Fruit fly (Drosophila melanogaster) whole organism, embryonic: Measurements from ENCODE around the gene CG5050.
A peak's percentile ranks its signal among the peaks of the same experiment; 100 is the strongest.

Experiments
- Asciz ChIP-seq: fragments of 200-800 bp; sonication (Bioruptor generic); optimal IDR thresholded peaks from 2 replicates; lab custom pipeline; 2017; ENCODE audit warnings: missing biosample characterization, mild to moderate bottlenecking, missing genetic modification characterization, missing genetic modification reagents
- Atf6 ChIP-seq: fragments of 200-800 bp; sonication (Bioruptor generic); IDR thresholded peaks from 2 replicates; pipeline ENCODE4 v1.3.6; 2022; ENCODE audit warnings: missing biosample characterization, missing genetic modification characterization
- B-H1 ChIP-seq: fragments of 200-800 bp; sonication (Bioruptor generic); IDR thresholded peaks from 3 replicates; pipeline ENCODE4 v1.3.6; 2022; ENCODE audit warnings: missing biosample characterization, missing genetic modification characterization
- BEAF-32 ChIP-seq: fragments of 200-800 bp; sonication (Bioruptor generic); optimal IDR thresholded peaks from 3 replicates; lab custom pipeline; 2017; ENCODE audit warnings: missing biosample characterization, missing genetic modification characterization, mild to moderate bottlenecking, moderate library complexity, missing genetic modification reagents
- Bgb ChIP-seq: fragments of 200-800 bp; sonication (Bioruptor generic); IDR thresholded peaks from 2 replicates; pipeline ENCODE4 v1.3.6; 2022; ENCODE audit warnings: missing biosample characterization, missing genetic modification characterization; ENCODE audit not compliant: partially characterized antibody
- Blimp-1 ChIP-seq: fragments of 200-800 bp; sonication (Bioruptor generic); optimal IDR thresholded peaks from 3 replicates; lab custom pipeline; 2018; ENCODE audit warnings: missing biosample characterization, missing genetic modification characterization, mild to moderate bottlenecking, moderate library complexity, missing genetic modification reagents
- Bteb2 ChIP-seq: fragments of 200-800 bp; sonication (Bioruptor generic); optimal IDR thresholded peaks from 2 replicates; lab custom pipeline; 2016; ENCODE audit warnings: missing biosample characterization, missing genetic modification characterization
- CG11085 ChIP-seq: fragments of 200-800 bp; sonication (Bioruptor generic); IDR thresholded peaks from 2 replicates; pipeline ENCODE4 v1.3.6; 2022; ENCODE audit warnings: missing biosample characterization, missing genetic modification characterization
- CG11456 ChIP-seq: fragments of 200-800 bp; sonication (Bioruptor generic); IDR thresholded peaks from 3 replicates; pipeline ENCODE4 v1.3.6; 2022; ENCODE audit warnings: missing biosample characterization, missing genetic modification characterization
- CG12219 ChIP-seq: fragments of 200-800 bp; sonication (Bioruptor generic); optimal IDR thresholded peaks from 3 replicates; lab custom pipeline; 2018; ENCODE audit warnings: missing biosample characterization, mild to moderate bottlenecking, missing genetic modification characterization
- CG12769 ChIP-seq: fragments of 200-800 bp; sonication (Bioruptor generic); optimal IDR thresholded peaks from 2 replicates; lab custom pipeline; 2019; ENCODE audit warnings: missing biosample characterization, mild to moderate bottlenecking, missing genetic modification characterization, moderate library complexity
- CG13287 ChIP-seq: fragments of 200-800 bp; sonication (Bioruptor generic); IDR thresholded peaks from 2 replicates; pipeline ENCODE4 v1.3.6; 2022; ENCODE audit warnings: missing biosample characterization, missing genetic modification characterization; ENCODE audit not compliant: partially characterized antibody
- CG13424 ChIP-seq: fragments of 200-800 bp; sonication (Bioruptor generic); optimal IDR thresholded peaks from 2 replicates; lab custom pipeline; 2019; ENCODE audit warnings: missing biosample characterization, mild to moderate bottlenecking, missing genetic modification characterization, moderate library complexity
- CG13894 ChIP-seq: fragments of 200-800 bp; sonication (Bioruptor generic); optimal IDR thresholded peaks from 3 replicates; lab custom pipeline; 2018; ENCODE audit warnings: missing biosample characterization, mild to moderate bottlenecking, missing genetic modification characterization, moderate library complexity
- CG14965 ChIP-seq: fragments of 200-800 bp; sonication (Bioruptor generic); optimal IDR thresholded peaks from 2 replicates; lab custom pipeline; 2016; ENCODE audit warnings: missing biosample characterization, missing genetic modification characterization, borderline replicate concordance
- CG1603 ChIP-seq: fragments of 200-800 bp; sonication (Bioruptor generic); optimal IDR thresholded peaks from 2 replicates; lab custom pipeline; 2019; ENCODE audit warnings: missing biosample characterization, mild to moderate bottlenecking, missing genetic modification characterization, moderate library complexity
- CG16863 ChIP-seq: fragments of 200-800 bp; sonication (Bioruptor generic); optimal IDR thresholded peaks from 3 replicates; lab custom pipeline; 2016; ENCODE audit warnings: missing biosample characterization, missing genetic modification characterization
- CG17912 ChIP-seq: fragments of 200-800 bp; sonication (Bioruptor generic); optimal IDR thresholded peaks from 2 replicates; lab custom pipeline; 2018; ENCODE audit warnings: missing biosample characterization, mild to moderate bottlenecking, missing genetic modification characterization
- CG18599 ChIP-seq: fragments of 200-800 bp; sonication (Bioruptor generic); optimal IDR thresholded peaks from 3 replicates; lab custom pipeline; 2017; ENCODE audit warnings: missing biosample characterization, missing genetic modification characterization, mild to moderate bottlenecking, moderate library complexity, missing genetic modification reagents
- CG34422 ChIP-seq: fragments of 200-800 bp; sonication (Bioruptor generic); IDR thresholded peaks from 3 replicates; pipeline ENCODE4 v1.3.6; 2022; ENCODE audit warnings: missing biosample characterization, missing genetic modification characterization
- CG3726 ChIP-seq: fragments of 200-800 bp; sonication (Bioruptor generic); IDR thresholded peaks from 3 replicates; pipeline ENCODE4, ENCODE4 v1.3.6; 2022; ENCODE audit warnings: missing biosample characterization, missing genetic modification characterization
- CG3995 ChIP-seq: fragments of 200-800 bp; sonication (Bioruptor generic); optimal IDR thresholded peaks from 3 replicates; lab custom pipeline; 2016; ENCODE audit warnings: missing biosample characterization, missing genetic modification characterization
- CG6175 ChIP-seq: fragments of 200-800 bp; sonication (Bioruptor generic); IDR thresholded peaks from 3 replicates; pipeline ENCODE4 v1.3.6; 2022; ENCODE audit warnings: missing biosample characterization, missing genetic modification characterization
- CG6254 ChIP-seq: fragments of 200-800 bp; sonication (Bioruptor generic); optimal IDR thresholded peaks from 3 replicates; lab custom pipeline; 2017; ENCODE audit warnings: mild to moderate bottlenecking, missing biosample characterization, missing genetic modification reagents, missing genetic modification characterization
- CG8388 ChIP-seq: fragments of 200-800 bp; sonication (Bioruptor generic); optimal IDR thresholded peaks from 2 replicates; lab custom pipeline; 2019; ENCODE audit warnings: missing biosample characterization, mild to moderate bottlenecking, missing genetic modification characterization, moderate library complexity
- CG9215 ChIP-seq: fragments of 200-800 bp; sonication (Bioruptor generic); IDR thresholded peaks from 2 replicates; pipeline ENCODE4 v1.3.6; 2022; ENCODE audit warnings: missing biosample characterization, missing genetic modification characterization
- D19A ChIP-seq: fragments of 200-800 bp; optimal IDR thresholded peaks from 3 replicates; lab custom pipeline; 2019; ENCODE audit warnings: missing biosample characterization, mild to moderate bottlenecking, missing genetic modification characterization, moderate library complexity
- Deaf1 ChIP-seq: fragments of 200-800 bp; optimal IDR thresholded peaks from 3 replicates; lab custom pipeline; 2019; ENCODE audit warnings: missing biosample characterization, mild to moderate bottlenecking, missing genetic modification characterization, moderate library complexity
- Dip2 ChIP-seq: fragments of 200-800 bp; sonication (Bioruptor generic); IDR thresholded peaks from 2 replicates; pipeline ENCODE4 v1.3.6; 2022; ENCODE audit warnings: missing biosample characterization, missing genetic modification characterization
- HLH4C ChIP-seq: fragments of 200-800 bp; sonication (Bioruptor generic); IDR thresholded peaks from 3 replicates; pipeline ENCODE4 v1.3.6; 2022; ENCODE audit warnings: missing biosample characterization, missing genetic modification characterization; ENCODE audit not compliant: partially characterized antibody
- Myb ChIP-seq: fragments of 200-800 bp; sonication (Bioruptor generic); optimal IDR thresholded peaks from 2 replicates; lab custom pipeline; 2016; ENCODE audit warnings: missing biosample characterization, missing genetic modification characterization
- Rfx ChIP-seq: fragments of 200-800 bp; sonication (Bioruptor generic); IDR thresholded peaks from 2 replicates; pipeline ENCODE4 v1.3.6; 2022; ENCODE audit warnings: missing biosample characterization, missing genetic modification characterization
- Rx ChIP-seq: fragments of 200-800 bp; sonication (Bioruptor generic); IDR thresholded peaks from 2 replicates; pipeline ENCODE4 v1.3.6; 2022; ENCODE audit warnings: missing biosample characterization, missing genetic modification characterization
- amos ChIP-seq: fragments of 200-800 bp; sonication (Bioruptor generic); IDR thresholded peaks from 2 replicates; pipeline ENCODE4 v1.3.6; 2022; ENCODE audit warnings: missing biosample characterization, missing genetic modification characterization; ENCODE audit not compliant: partially characterized antibody
- cato ChIP-seq: fragments of 200-800 bp; sonication (Bioruptor generic); optimal IDR thresholded peaks from 2 replicates; lab custom pipeline; 2016; ENCODE audit warnings: missing biosample characterization, missing genetic modification characterization, borderline replicate concordance
- cg ChIP-seq: fragments of 200-800 bp; sonication (Bioruptor generic); optimal IDR thresholded peaks from 3 replicates; lab custom pipeline; 2019; ENCODE audit warnings: missing biosample characterization, mild to moderate bottlenecking, missing genetic modification characterization, moderate library complexity
- chn ChIP-seq: fragments of 200-800 bp; sonication (Bioruptor generic); optimal IDR thresholded peaks from 2 replicates; lab custom pipeline; 2016; ENCODE audit warnings: missing biosample characterization, missing genetic modification characterization
- disco-r ChIP-seq: fragments of 200-800 bp; sonication (Bioruptor generic); optimal IDR thresholded peaks from 2 replicates; lab custom pipeline; 2016; ENCODE audit warnings: missing biosample characterization, missing genetic modification characterization
- gfzf ChIP-seq: fragments of 200-800 bp; sonication (Bioruptor generic); optimal IDR thresholded peaks from 2 replicates; lab custom pipeline; 2016; ENCODE audit warnings: missing biosample characterization, mild to moderate bottlenecking, missing genetic modification characterization, moderate library complexity
- mirr ChIP-seq: fragments of 200-800 bp; sonication (Bioruptor generic); optimal IDR thresholded peaks from 3 replicates; lab custom pipeline; 2018; ENCODE audit warnings: missing biosample characterization, mild to moderate bottlenecking, missing genetic modification characterization
- nerfin-2 ChIP-seq: fragments of 200-800 bp; sonication (Bioruptor generic); IDR thresholded peaks from 2 replicates; pipeline ENCODE4 v1.3.6; 2022; ENCODE audit warnings: missing biosample characterization, missing genetic modification characterization; ENCODE audit not compliant: partially characterized antibody
- nom ChIP-seq: fragments of 200-800 bp; sonication (Bioruptor generic); optimal IDR thresholded peaks from 2 replicates; lab custom pipeline; 2017; ENCODE audit warnings: missing biosample characterization, missing genetic modification characterization, mild to moderate bottlenecking, moderate library complexity, missing genetic modification reagents
- repo ChIP-seq: fragments of 200-800 bp; sonication (Bioruptor generic); optimal IDR thresholded peaks from 2 replicates; lab custom pipeline; 2016; ENCODE audit warnings: missing biosample characterization, missing genetic modification characterization
- ro ChIP-seq: fragments of 200-800 bp; sonication (Bioruptor generic); IDR thresholded peaks from 2 replicates; pipeline ENCODE4 v1.3.6; 2022; ENCODE audit warnings: missing biosample characterization, missing genetic modification characterization
- sens ChIP-seq: fragments of 200-800 bp; sonication (Bioruptor generic); peaks from one replicate; lab custom pipeline; 2016; ENCODE audit warnings: missing biosample characterization, missing genetic modification characterization
- sim ChIP-seq: fragments of 200-800 bp; sonication (Bioruptor generic); IDR thresholded peaks from 2 replicates; pipeline ENCODE4 v1.3.6; 2022; ENCODE audit warnings: missing biosample characterization, missing genetic modification characterization
- zfh2 ChIP-seq: fragments of 200-800 bp; sonication (Bioruptor generic); optimal IDR thresholded peaks from 2 replicates; lab custom pipeline; 2016; ENCODE audit warnings: missing biosample characterization, missing genetic modification characterization

Gene CG5050

DNA sequence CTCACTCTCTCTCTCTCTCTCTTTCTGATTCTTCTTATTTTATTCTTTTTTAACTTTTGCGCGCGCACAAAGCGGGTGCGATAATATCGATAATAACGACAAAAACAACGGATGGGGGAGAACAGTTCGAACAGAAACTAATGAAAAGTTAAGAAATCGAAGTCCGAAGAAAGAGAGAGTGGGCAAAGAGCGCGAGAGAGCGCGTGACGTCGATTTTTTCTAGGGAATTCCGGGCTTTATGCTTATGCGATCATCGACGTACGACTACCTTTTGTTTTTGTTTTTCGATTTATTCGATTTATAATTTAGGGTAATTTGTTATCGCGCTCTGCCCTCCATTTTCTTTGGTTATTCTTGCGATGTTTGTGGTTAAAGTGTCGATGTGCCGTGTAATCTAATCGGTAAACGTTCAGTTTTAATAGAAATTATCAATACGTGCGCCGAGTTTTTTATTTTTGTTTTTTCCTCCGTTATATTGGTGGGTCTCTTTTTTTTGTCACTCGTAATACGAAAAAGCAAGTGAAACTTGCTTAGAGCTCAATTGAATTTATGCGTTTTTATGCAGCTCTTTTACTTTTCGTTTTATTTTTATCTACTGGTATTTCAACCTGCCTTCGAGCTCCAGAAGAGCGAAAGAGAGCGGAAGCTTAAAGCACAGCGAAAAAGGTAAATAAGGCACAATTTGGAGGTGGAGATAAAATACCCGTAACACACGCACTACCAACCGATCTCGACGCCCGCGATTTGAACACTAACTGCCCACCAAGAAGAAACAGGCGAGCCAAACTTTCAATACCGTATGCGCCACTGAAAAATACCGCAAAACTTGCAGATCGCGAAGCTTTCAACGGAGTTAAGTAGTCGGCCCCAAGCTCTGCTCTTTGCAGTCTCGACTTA lies 2.9 kb upstream of the CG5050 start, which contains the start of gene dl (continued):
- no peak for TF ChIP-seq CG13424 (tag; lab: Kevin White, UChicago)
- TF ChIP-seq zfh2 = no peak
- no peak for TF ChIP-seq CG3726
- peak; percentile 31; the same call in 1 of the 2 replicates for TF ChIP-seq CG11085 (GFP tag; lab: Robert Waterston, UW)
- no peak for TF ChIP-seq CG6254 (GFP tag; lab: Kevin White, UChicago)
- TF ChIP-seq CG13287 (GFP tag; lab: Robert Waterston, UW) = peak; percentile 38; the same call in 1 of the 2 replicates
- TF ChIP-seq Dip2 (GFP tag; lab: Robert Waterston, UW) = no peak
- TF ChIP-seq CG14965 (GFP tag; lab: Kevin White, UChicago) = no peak
- peak; percentile 10 for TF ChIP-seq D19A
- no peak for TF ChIP-seq CG16863 (GFP tag; lab: Kevin White, UChicago)
- peak; percentile 80 for TF ChIP-seq sens (GFP tag; lab: Kevin White, UChicago)
- no peak for TF ChIP-seq ro (GFP tag; lab: Robert Waterston, UW)
- 0 out of 3 replicates have a peak, but pooled peaks have one; percentile 7 for TF ChIP-seq CG11456
- peak; percentile 18 for TF ChIP-seq nom
- peak; percentile 2 for TF ChIP-seq CG18599 (GFP tag; lab: Kevin White, UChicago)
- TF ChIP-seq HLH4C (GFP tag; lab: Robert Waterston, UW) = peak; percentile 39; the same call in 1 of the 3 replicates
- TF ChIP-seq Rfx (GFP tag; lab: Robert Waterston, UW) = peak; percentile 27; the same call in 1 of the 2 replicates
- TF ChIP-seq BEAF-32 (GFP tag; lab: Kevin White, UChicago) = peak; percentile 4
- TF ChIP-seq Deaf1 = no peak
- TF ChIP-seq amos (GFP tag; lab: Robert Waterston, UW) = no peak; the same call in 1 of the 2 replicates
- TF ChIP-seq Blimp-1 = peak; percentile 58
- peak; percentile 18; the same call in 1 of the 3 replicates for TF ChIP-seq CG34422 (GFP tag; lab: Robert Waterston, UW)
- peak; percentile 10 for TF ChIP-seq gfzf (GFP tag; lab: Kevin White, UChicago)
- no peak for TF ChIP-seq disco-r (GFP tag; lab: Kevin White, UChicago)
- TF ChIP-seq cato (GFP tag; lab: Kevin White, UChicago) = no peak
- no peak for TF ChIP-seq chn (GFP tag; lab: Kevin White, UChicago)
- TF ChIP-seq CG13894 (tag; lab: Kevin White, UChicago) = peak; percentile 7
- TF ChIP-seq sim = no peak
- TF ChIP-seq CG12769 (tag; lab: Kevin White, UChicago) = peak; percentile 61
- peak; percentile 5 for TF ChIP-seq repo (GFP tag; lab: Kevin White, UChicago)
- TF ChIP-seq B-H1 = no peak
- no peak for TF ChIP-seq CG9215 (GFP tag; lab: Robert Waterston, UW)
- TF ChIP-seq Myb (GFP tag; lab: Kevin White, UChicago) = peak; percentile 66
- no peak for TF ChIP-seq CG1603
- TF ChIP-seq CG3995 = no peak
- no peak for TF ChIP-seq CG12219 (GFP tag; lab: Kevin White, UChicago)
- 0 out of 3 replicates have a peak, but pooled peaks have one; percentile 53 for TF ChIP-seq CG6175 (GFP tag; lab: Robert Waterston, UW)
- peak; percentile 37; the same call in 1 of the 2 replicates for TF ChIP-seq nerfin-2 (GFP tag; lab: Robert Waterston, UW)
- no peak for TF ChIP-seq Rx (GFP tag; lab: Robert Waterston, UW)
- TF ChIP-seq Atf6 (GFP tag; lab: Robert Waterston, UW) = 0 out of 2 replicates have a peak, but pooled peaks have one; percentile 22
- TF ChIP-seq mirr (GFP tag; lab: Kevin White, UChicago) = peak; percentile 21
- TF ChIP-seq Bteb2 (GFP tag; lab: Kevin White, UChicago) = no peak
- TF ChIP-seq Bgb (GFP tag; lab: Robert Waterston, UW) = peak; percentile 36; the same call in 1 of the 2 replicates
- TF ChIP-seq Asciz (GFP tag; lab: Kevin White, UChicago) = peak; percentile 5
- TF ChIP-seq CG8388 (GFP tag; lab: Kevin White, UChicago) = no peak
- TF ChIP-seq CG17912 = no peak
- no peak for TF ChIP-seq cg
